Fruit fly (Drosophila melanogaster) whole organism: ENCODE data around the gene ca.

Experiments
- pan ChIP-seq: fragments of >200 bp; optimal IDR thresholded peaks from 2 replicates; lab custom pipeline; 2017
- psq ChIP-seq: fragments of >200 bp; optimal IDR thresholded peaks from 2 replicates; lab custom pipeline; 2017
- usp ChIP-seq: fragments of >200 bp; optimal IDR thresholded peaks from 2 replicates; lab custom pipeline; 2017; ENCODE audit warnings: missing biosample characterization, missing genetic modification characterization, mixed read lengths

DNA sequence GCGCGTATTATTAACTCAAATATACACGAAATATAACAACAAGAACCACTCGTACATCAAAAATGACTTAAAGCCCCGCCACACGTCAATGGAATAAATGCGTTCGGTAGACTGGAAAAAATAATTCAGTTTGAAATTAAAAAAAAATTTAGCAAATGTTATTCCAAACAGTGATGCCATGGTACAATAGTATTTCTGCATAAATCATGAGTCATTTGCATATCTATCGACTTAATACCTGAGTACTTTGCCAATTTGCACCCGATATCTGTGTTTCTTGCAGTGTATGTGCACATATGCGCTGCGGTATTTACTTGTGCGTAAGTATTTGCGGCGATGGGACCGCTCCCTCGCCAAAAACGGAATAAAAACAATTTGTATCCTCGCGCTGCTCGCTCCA, 43.5 kb upstream of the ca start:
- TF ChIP-seq psq (lab: Kevin White, UChicago) (no peak), usp (GFP tag; lab: Kevin White, UChicago) (no peak), pan (no peak)
